Fruit fly (Drosophila melanogaster) whole organism, embryonic: ENCODE results near the gene CG6574.

Source experiments
- Atf3 ChIP-seq: fragments of 200-800 bp; sonication (Bioruptor generic); optimal IDR thresholded peaks from 3 replicates; lab custom pipeline; 2016; ENCODE audit warnings: missing biosample characterization, missing genetic modification characterization
- BEAF-32 ChIP-seq: fragments of 200-800 bp; sonication (Bioruptor generic); optimal IDR thresholded peaks from 3 replicates; lab custom pipeline; 2017; ENCODE audit warnings: missing biosample characterization, missing genetic modification characterization, mild to moderate bottlenecking, moderate library complexity, missing genetic modification reagents
- CG10321 ChIP-seq: fragments of 200-800 bp; sonication (Bioruptor generic); IDR thresholded peaks from 2 replicates; pipeline ENCODE4 v1.3.6; 2022; ENCODE audit warnings: missing biosample characterization, missing genetic modification characterization
- CG10543 ChIP-seq: fragments of 200-800 bp; sonication (Bioruptor generic); optimal IDR thresholded peaks from 3 replicates; lab custom pipeline; 2017; ENCODE audit warnings: missing biosample characterization, mild to moderate bottlenecking, missing genetic modification characterization, moderate library complexity
- CG11398 ChIP-seq: fragments of 200-800 bp; sonication (Bioruptor generic); optimal IDR thresholded peaks from 2 replicates; lab custom pipeline; 2016; ENCODE audit warnings: missing biosample characterization, missing genetic modification characterization
- CG12219 ChIP-seq: fragments of 200-800 bp; sonication (Bioruptor generic); optimal IDR thresholded peaks from 3 replicates; lab custom pipeline; 2018; ENCODE audit warnings: missing biosample characterization, mild to moderate bottlenecking, missing genetic modification characterization
- CG13424 ChIP-seq: fragments of 200-800 bp; sonication (Bioruptor generic); optimal IDR thresholded peaks from 2 replicates; lab custom pipeline; 2019; ENCODE audit warnings: missing biosample characterization, mild to moderate bottlenecking, missing genetic modification characterization, moderate library complexity
- CG13775 ChIP-seq: fragments of 200-800 bp; sonication (Bioruptor generic); optimal IDR thresholded peaks from 3 replicates; lab custom pipeline; 2017; ENCODE audit warnings: missing biosample characterization, mild to moderate bottlenecking, missing genetic modification characterization
- CG15269 ChIP-seq: fragments of 200-800 bp; sonication (Bioruptor generic); optimal IDR thresholded peaks from 2 replicates; lab custom pipeline; 2018; ENCODE audit warnings: missing biosample characterization, mild to moderate bottlenecking, missing genetic modification characterization, moderate library complexity
- CG17186 ChIP-seq: fragments of 200-800 bp; sonication (Bioruptor generic); optimal IDR thresholded peaks from 3 replicates; lab custom pipeline; 2017; ENCODE audit warnings: missing biosample characterization, missing genetic modification reagents, missing genetic modification characterization
- CG17568 ChIP-seq: fragments of 200-800 bp; sonication (Bioruptor generic); optimal IDR thresholded peaks from 2 replicates; lab custom pipeline; 2018; ENCODE audit warnings: missing biosample characterization, mild to moderate bottlenecking, missing genetic modification characterization, moderate library complexity
- CG2889 ChIP-seq: fragments of 200-800 bp; sonication (Bioruptor generic); IDR thresholded peaks from 3 replicates; pipeline ENCODE4 v1.3.6; 2022; ENCODE audit warnings: missing biosample characterization, missing genetic modification characterization
- CG3838 ChIP-seq: fragments of 200-800 bp; sonication (Bioruptor generic); optimal IDR thresholded peaks from 3 replicates; lab custom pipeline; 2016; ENCODE audit warnings: missing biosample characterization, missing genetic modification characterization
- CG3995 ChIP-seq: fragments of 200-800 bp; sonication (Bioruptor generic); optimal IDR thresholded peaks from 3 replicates; lab custom pipeline; 2016; ENCODE audit warnings: missing biosample characterization, missing genetic modification characterization
- CG7357 ChIP-seq: fragments of 200-800 bp; sonication (Bioruptor generic); IDR thresholded peaks from 3 replicates; pipeline ENCODE4 v1.3.6; 2022; ENCODE audit warnings: missing biosample characterization, missing genetic modification characterization
- CG7963 ChIP-seq: fragments of 200-800 bp; sonication (Bioruptor generic); IDR thresholded peaks from 3 replicates; pipeline ENCODE4 v1.3.6; 2022; ENCODE audit warnings: missing biosample characterization, missing genetic modification characterization; ENCODE audit not compliant: partially characterized antibody
- CHES-1-like ChIP-seq: fragments of 200-800 bp; sonication (Bioruptor generic); optimal IDR thresholded peaks from 2 replicates; lab custom pipeline; 2016; ENCODE audit warnings: missing biosample characterization, missing genetic modification characterization
- Dek ChIP-seq: fragments of 200-800 bp; sonication (Bioruptor generic); optimal IDR thresholded peaks from 3 replicates; lab custom pipeline; 2019; ENCODE audit warnings: missing biosample characterization, mild to moderate bottlenecking, missing genetic modification characterization, moderate library complexity
- Doc3 ChIP-seq: fragments of 200-800 bp; sonication (Bioruptor generic); IDR thresholded peaks from 3 replicates; pipeline ENCODE4 v1.3.6; 2022; ENCODE audit warnings: missing biosample characterization, missing genetic modification characterization; ENCODE audit not compliant: partially characterized antibody
- Fer3 ChIP-seq: fragments of 200-800 bp; sonication (Bioruptor generic); optimal IDR thresholded peaks from 2 replicates; lab custom pipeline; 2018; ENCODE audit warnings: missing biosample characterization, mild to moderate bottlenecking, missing genetic modification characterization, moderate library complexity
- Gug ChIP-seq: fragments of 200-800 bp; sonication (Bioruptor generic); IDR thresholded peaks from 4 replicates; pipeline ENCODE4 v1.3.6; 2022; ENCODE audit warnings: missing biosample characterization, missing genetic modification characterization
- Hmr ChIP-seq: fragments of 200-800 bp; sonication (Bioruptor generic); optimal IDR thresholded peaks from 3 replicates; lab custom pipeline; 2017; ENCODE audit warnings: mild to moderate bottlenecking, missing biosample characterization, missing genetic modification reagents, missing genetic modification characterization
- Oaz ChIP-seq: fragments of 200-800 bp; sonication (Bioruptor generic); IDR thresholded peaks from 2 replicates; pipeline ENCODE4 v1.3.6; 2022; ENCODE audit warnings: missing biosample characterization, missing genetic modification characterization
- Ptx1 ChIP-seq: fragments of 200-800 bp; sonication (Bioruptor generic); IDR thresholded peaks from 2 replicates; pipeline ENCODE4 v1.3.6; 2022; ENCODE audit warnings: missing biosample characterization, missing genetic modification characterization
- Scr ChIP-seq: fragments of 200-800 bp; sonication (Bioruptor generic); IDR thresholded peaks from 2 replicates; pipeline ENCODE4 v1.3.6; 2022; ENCODE audit warnings: missing biosample characterization, missing genetic modification characterization; ENCODE audit not compliant: partially characterized antibody
- Ssrp ChIP-seq: fragments of 200-800 bp; sonication (Bioruptor generic); optimal IDR thresholded peaks from 2 replicates; lab custom pipeline; 2018; ENCODE audit warnings: missing biosample characterization, mild to moderate bottlenecking, missing genetic modification characterization, moderate library complexity
- Tbp ChIP-seq: fragments of >200 bp; optimal IDR thresholded peaks from 2 replicates; lab custom pipeline; 2018; ENCODE audit warnings: missing biosample characterization, missing genetic modification characterization
- abd-A ChIP-seq: fragments of 200-800 bp; sonication (Bioruptor generic); optimal IDR thresholded peaks from 3 replicates; lab custom pipeline; 2019; ENCODE audit warnings: missing biosample characterization, mild to moderate bottlenecking, missing genetic modification characterization, moderate library complexity
- ci ChIP-seq: fragments of 200-800 bp; sonication (Bioruptor generic); IDR thresholded peaks from 3 replicates; pipeline ENCODE4 v1.3.6; 2022; ENCODE audit warnings: missing biosample characterization, missing genetic modification characterization
- cwo ChIP-seq: fragments of 200-800 bp; sonication (Bioruptor generic); optimal IDR thresholded peaks from 3 replicates; lab custom pipeline; 2017; ENCODE audit warnings: missing biosample characterization, missing genetic modification characterization, mild to moderate bottlenecking, moderate library complexity, missing genetic modification reagents
- emc ChIP-seq: fragments of 200-800 bp; sonication (Bioruptor generic); optimal IDR thresholded peaks from 2 replicates; lab custom pipeline; 2016; ENCODE audit warnings: missing biosample characterization, missing genetic modification characterization
- fru ChIP-seq: fragments of >200 bp; optimal IDR thresholded peaks from 2 replicates; lab custom pipeline; 2017
- gce ChIP-seq: fragments of 200-800 bp; sonication (Bioruptor generic); IDR thresholded peaks from 3 replicates; pipeline ENCODE4 v1.3.6; 2022; ENCODE audit warnings: missing biosample characterization, missing genetic modification characterization
- gcm ChIP-seq: fragments of 200-800 bp; sonication (Bioruptor generic); optimal IDR thresholded peaks from 2 replicates; lab custom pipeline; 2019; ENCODE audit warnings: missing biosample characterization, mild to moderate bottlenecking, missing genetic modification characterization, moderate library complexity
- grn ChIP-seq: fragments of 200-800 bp; sonication (Bioruptor generic); optimal IDR thresholded peaks from 3 replicates; lab custom pipeline; 2017; ENCODE audit warnings: missing biosample characterization, missing genetic modification characterization
- gro ChIP-seq: fragments of 200-800 bp; sonication (Bioruptor generic); optimal IDR thresholded peaks from 2 replicates; lab custom pipeline; 2016; ENCODE audit warnings: missing biosample characterization, missing genetic modification characterization
- her ChIP-seq: fragments of 200-800 bp; sonication (Bioruptor generic); optimal IDR thresholded peaks from 2 replicates; lab custom pipeline; 2016; ENCODE audit warnings: missing biosample characterization, missing genetic modification characterization
- hth ChIP-seq: fragments of >200 bp; optimal IDR thresholded peaks from 2 replicates; lab custom pipeline; 2017; ENCODE audit warnings: inconsistent platforms
- mld ChIP-seq: fragments of 200-800 bp; sonication (Bioruptor generic); IDR thresholded peaks from 3 replicates; pipeline ENCODE4 v1.3.6; 2022; ENCODE audit warnings: missing biosample characterization, missing genetic modification characterization; ENCODE audit not compliant: partially characterized antibody
- oc ChIP-seq: fragments of 200-800 bp; sonication (Bioruptor generic); optimal IDR thresholded peaks from 2 replicates; lab custom pipeline; 2018; ENCODE audit warnings: missing biosample characterization, mild to moderate bottlenecking, missing genetic modification characterization, moderate library complexity
- pan ChIP-seq, 4 experiments: fragments of >200 bp in 3 of 4; fragments of 200-800 bp in 1 of 4; sonication (Bioruptor generic) in 1 of 4; optimal IDR thresholded peaks in 3 of 4; IDR thresholded peaks in 1 of 4; 2 replicates each; pipeline versions ENCODE4 v1.3.6 to Lab custom; 2017 to 2022; ENCODE audit warnings: missing biosample characterization in 2 of 4, missing genetic modification characterization in 2 of 4, mixed read lengths in 1 of 4
- repo ChIP-seq: fragments of 200-800 bp; sonication (Bioruptor generic); optimal IDR thresholded peaks from 2 replicates; lab custom pipeline; 2016; ENCODE audit warnings: missing biosample characterization, missing genetic modification characterization
- so ChIP-seq: fragments of 200-800 bp; sonication (Bioruptor generic); IDR thresholded peaks from 3 replicates; pipeline ENCODE4 v1.3.6; 2022; ENCODE audit warnings: missing biosample characterization, missing genetic modification characterization
- vvl ChIP-seq: fragments of 200-800 bp; sonication (Bioruptor generic); IDR thresholded peaks from 2 replicates; pipeline ENCODE4 v1.3.6; 2022; ENCODE audit warnings: missing biosample characterization, missing genetic modification characterization
- yki ChIP-seq: fragments of >200 bp; optimal IDR thresholded peaks from 3 replicates; lab custom pipeline; 2018
- zen ChIP-seq: fragments of 200-800 bp; sonication (Bioruptor generic); optimal IDR thresholded peaks from 3 replicates; lab custom pipeline; 2018; ENCODE audit warnings: missing biosample characterization, mild to moderate bottlenecking, missing genetic modification characterization, moderate library complexity
- zfh2 ChIP-seq: fragments of 200-800 bp; sonication (Bioruptor generic); optimal IDR thresholded peaks from 2 replicates; lab custom pipeline; 2016; ENCODE audit warnings: missing biosample characterization, missing genetic modification characterization

Gene CG6574

DNA sequence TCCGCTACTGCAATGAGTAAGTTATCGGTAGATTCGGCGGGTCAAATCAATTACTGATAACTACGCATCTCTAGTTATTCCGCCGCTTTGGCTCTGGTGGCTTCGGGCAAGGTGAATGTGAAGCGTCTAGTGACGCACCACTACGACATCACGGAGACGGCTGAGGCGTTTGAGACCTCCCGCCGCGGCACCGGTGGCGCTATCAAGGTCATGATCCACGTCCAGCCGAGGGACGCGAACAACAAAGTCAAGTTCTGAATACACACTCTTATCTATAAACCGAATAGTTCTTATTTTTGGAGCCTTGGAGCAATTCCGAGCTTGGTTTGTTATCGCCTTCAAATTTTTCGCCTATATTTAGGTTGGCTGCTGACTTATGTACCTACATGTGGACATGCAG is 15.0 kb upstream of the CG6574 start (continued):
- TF ChIP-seq grn: peak; percentile 19
- TF ChIP-seq gro (GFP tag; lab: Kevin White, UChicago): no peak
- TF ChIP-seq cwo (GFP tag; lab: Kevin White, UChicago): peak; percentile 27
- TF ChIP-seq Dek (tag; lab: Kevin White, UChicago): no peak
- TF ChIP-seq Ptx1 (GFP tag; lab: Robert Waterston, UW): no peak
- peak; percentile 0 for TF ChIP-seq CG10543 (GFP tag; lab: Kevin White, UChicago)
- TF ChIP-seq Ssrp: no peak
- no peak for TF ChIP-seq mld

DNA sequence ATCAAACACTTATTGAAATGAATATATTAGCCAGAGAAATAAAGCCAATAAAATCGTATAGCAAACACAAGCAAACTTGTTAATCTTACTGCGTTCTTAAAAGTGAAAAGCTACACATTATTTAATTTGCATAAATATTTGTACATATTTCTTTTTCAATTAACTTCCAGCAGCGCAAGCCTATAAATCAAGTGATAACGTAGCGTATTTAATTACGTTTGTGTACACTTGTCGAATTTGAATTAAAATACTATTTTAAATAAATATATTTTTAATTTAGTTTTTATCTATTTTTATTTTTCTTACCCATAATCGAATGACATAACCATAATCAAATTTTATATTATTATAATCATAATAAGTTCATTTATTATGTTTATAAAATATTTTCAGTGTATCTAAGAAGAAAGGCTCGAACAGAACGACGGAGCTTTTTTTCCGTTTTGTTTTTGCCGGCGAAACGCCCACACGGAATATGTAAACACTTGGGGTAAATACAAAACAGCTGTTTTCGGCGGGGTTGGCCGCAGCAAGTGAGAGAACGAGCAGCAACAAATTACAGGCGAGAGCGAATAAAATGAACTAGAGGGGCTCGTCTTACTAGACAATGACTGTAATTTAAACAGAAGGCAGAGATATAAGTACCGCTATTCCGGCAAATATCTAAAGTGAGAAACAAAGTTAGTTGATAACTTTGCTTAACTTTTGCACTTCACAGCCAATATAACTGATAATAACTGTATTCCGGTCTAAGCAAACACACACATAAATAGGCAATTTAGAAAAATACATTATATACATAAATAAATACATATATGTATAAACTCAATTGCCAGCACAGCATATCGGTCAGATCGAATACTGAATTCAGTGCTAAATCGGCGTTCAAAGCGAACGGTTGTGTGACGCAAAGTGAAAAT is 13.0 kb upstream of the CG6574 start, which contains the start of gene Sodh2:
Sodh2 (plus strand) TSS at position 870 of the 920 bp plus-strand sequence.
- TF ChIP-seq CG17568: peak; percentile 86
- TF ChIP-seq Oaz (GFP tag; lab: Robert Waterston, UW): 0 out of 2 replicates have a peak, but pooled peaks have one; percentile 25
- no peak for TF ChIP-seq CG10321
- TF ChIP-seq yki (lab: Kevin White, UChicago): no peak
- no peak for TF ChIP-seq emc
- peak; percentile 50 for TF ChIP-seq CG12219
- peak; percentile 42; the same call in 1 of the 3 replicates for TF ChIP-seq gce (GFP tag; lab: Robert Waterston, UW)
- TF ChIP-seq fru: no peak
- TF ChIP-seq Gug (GFP tag; lab: Robert Waterston, UW): peak; percentile 73; the same call in 2 of the 4 replicates
- TF ChIP-seq Doc3 (GFP tag; lab: Robert Waterston, UW): no peak
- TF ChIP-seq gcm (GFP tag; lab: Kevin White, UChicago): peak; percentile 67
- TF ChIP-seq repo (GFP tag; lab: Kevin White, UChicago): no peak
- TF ChIP-seq Tbp (GFP tag; lab: Kevin White, UChicago): no peak
- TF ChIP-seq CHES-1-like (GFP tag; lab: Kevin White, UChicago): peak; percentile 71
- TF ChIP-seq CG15269: peak; percentile 81
- no peak for TF ChIP-seq zen (tag; lab: Kevin White, UChicago)
- TF ChIP-seq her: peak; percentile 73
- peak; percentile 35 for TF ChIP-seq CG11398 (GFP tag; lab: Kevin White, UChicago)
- no peak for TF ChIP-seq BEAF-32 (GFP tag; lab: Kevin White, UChicago)
- peak; percentile 23; the same call in 1 of the 3 replicates for TF ChIP-seq so (GFP tag; lab: Robert Waterston, UW)
- TF ChIP-seq CG3838 (GFP tag; lab: Kevin White, UChicago): peak; percentile 33
- peak; percentile 58 for TF ChIP-seq abd-A
- TF ChIP-seq hth (lab: Kevin White, UChicago): no peak
- TF ChIP-seq Hmr: peak; percentile 94
- peak; percentile 16 for TF ChIP-seq Atf3 (GFP tag; lab: Kevin White, UChicago)
- peak; percentile 76 for TF ChIP-seq CG13424 (tag; lab: Kevin White, UChicago)
- TF ChIP-seq CG7963: no peak
- peak; percentile 84 for TF ChIP-seq ci (GFP tag; lab: Robert Waterston, UW)
- peak; percentile 6 for TF ChIP-seq CG3995 (GFP tag; lab: Kevin White, UChicago)
- TF ChIP-seq CG7357: peak; percentile 73
- TF ChIP-seq Fer3: peak; percentile 81
- TF ChIP-seq CG17186 (GFP tag; lab: Kevin White, UChicago): no peak
- TF ChIP-seq zfh2 (GFP tag; lab: Kevin White, UChicago): peak; percentile 85
- TF ChIP-seq Scr: no peak
- TF ChIP-seq pan (optimal IDR thresholded peaks at IDR 0.05; lab: Kevin White, UChicago): no peak
- peak in 1 of 2 experiments; percentile 75 for TF ChIP-seq pan (GFP tag; optimal IDR thresholded peaks at IDR 0.05 in 1 of 2, IDR thresholded peaks at IDR 0.05 in 1 of 2)
- peak; percentile 63 for TF ChIP-seq CG13775 (GFP tag; lab: Kevin White, UChicago)
- TF ChIP-seq gro (GFP tag; lab: Kevin White, UChicago): peak; percentile 55
- peak; percentile 67; the same call in 2 of the 3 replicates for TF ChIP-seq CG2889
- TF ChIP-seq vvl (GFP tag; lab: Robert Waterston, UW): peak; percentile 79
- TF ChIP-seq oc (tag; lab: Kevin White, UChicago): peak; percentile 42
